Fruit fly (Drosophila melanogaster) whole organism, embryonic: Measurements from ENCODE around the gene Or69a.

Experiments used
- Asciz ChIP-seq: fragments of 200-800 bp; sonication (Bioruptor generic); optimal IDR thresholded peaks from 2 replicates; lab custom pipeline; 2017; ENCODE audit warnings: missing biosample characterization, mild to moderate bottlenecking, missing genetic modification characterization, missing genetic modification reagents
- B-H1 ChIP-seq: fragments of 200-800 bp; sonication (Bioruptor generic); IDR thresholded peaks from 3 replicates; pipeline ENCODE4 v1.3.6; 2022; ENCODE audit warnings: missing biosample characterization, missing genetic modification characterization
- BEAF-32 ChIP-seq: fragments of 200-800 bp; sonication (Bioruptor generic); optimal IDR thresholded peaks from 3 replicates; lab custom pipeline; 2017; ENCODE audit warnings: missing biosample characterization, missing genetic modification characterization, mild to moderate bottlenecking, moderate library complexity, missing genetic modification reagents
- CG11093 ChIP-seq: fragments of 200-800 bp; sonication (Bioruptor generic); IDR thresholded peaks from 3 replicates; pipeline ENCODE4 v1.3.6; 2022; ENCODE audit warnings: missing biosample characterization, missing genetic modification characterization
- CG14965 ChIP-seq: fragments of 200-800 bp; sonication (Bioruptor generic); optimal IDR thresholded peaks from 2 replicates; lab custom pipeline; 2016; ENCODE audit warnings: missing biosample characterization, missing genetic modification characterization, borderline replicate concordance
- CG15269 ChIP-seq: fragments of 200-800 bp; sonication (Bioruptor generic); optimal IDR thresholded peaks from 2 replicates; lab custom pipeline; 2018; ENCODE audit warnings: missing biosample characterization, mild to moderate bottlenecking, missing genetic modification characterization, moderate library complexity
- CG15601 ChIP-seq: fragments of 200-800 bp; sonication (Bioruptor generic); optimal IDR thresholded peaks from 3 replicates; lab custom pipeline; 2019; ENCODE audit warnings: missing biosample characterization, mild to moderate bottlenecking, missing genetic modification characterization, moderate library complexity
- CG15696 ChIP-seq: fragments of 200-800 bp; sonication (Bioruptor generic); optimal IDR thresholded peaks from 2 replicates; lab custom pipeline; 2019; ENCODE audit warnings: missing biosample characterization, mild to moderate bottlenecking, missing genetic modification characterization, moderate library complexity
- CG17612 ChIP-seq: fragments of 200-800 bp; sonication (Bioruptor generic); IDR thresholded peaks from 2 replicates; pipeline ENCODE4 v1.3.6; 2022; ENCODE audit warnings: missing biosample characterization, missing genetic modification characterization
- CG17912 ChIP-seq: fragments of 200-800 bp; sonication (Bioruptor generic); optimal IDR thresholded peaks from 2 replicates; lab custom pipeline; 2018; ENCODE audit warnings: missing biosample characterization, mild to moderate bottlenecking, missing genetic modification characterization
- CG2120 ChIP-seq: fragments of 200-800 bp; sonication (Bioruptor generic); optimal IDR thresholded peaks from 3 replicates; lab custom pipeline; 2016; ENCODE audit warnings: missing biosample characterization, missing genetic modification characterization
- CG30020 ChIP-seq: fragments of 200-800 bp; optimal IDR thresholded peaks from 2 replicates; lab custom pipeline; 2019; ENCODE audit warnings: missing biosample characterization, mild to moderate bottlenecking, missing genetic modification characterization, moderate library complexity
- CG34224 ChIP-seq: fragments of 200-800 bp; sonication (Bioruptor generic); IDR thresholded peaks from 3 replicates; pipeline ENCODE4 v1.3.6; 2022; ENCODE audit warnings: missing biosample characterization, missing genetic modification characterization; ENCODE audit not compliant: partially characterized antibody
- CG34376 ChIP-seq: fragments of 200-800 bp; sonication (Bioruptor generic); optimal IDR thresholded peaks from 2 replicates; lab custom pipeline; 2018; ENCODE audit warnings: missing biosample characterization, mild to moderate bottlenecking, missing genetic modification characterization
- CG4424 ChIP-seq: fragments of 200-800 bp; sonication (Bioruptor generic); optimal IDR thresholded peaks from 3 replicates; lab custom pipeline; 2016; ENCODE audit warnings: missing biosample characterization, missing genetic modification characterization
- CG4854 ChIP-seq: fragments of 200-800 bp; sonication (Bioruptor generic); optimal IDR thresholded peaks from 2 replicates; lab custom pipeline; 2016; ENCODE audit warnings: missing biosample characterization, missing genetic modification characterization, inconsistent platforms
- CG7987 ChIP-seq: fragments of 200-800 bp; sonication (Bioruptor generic); optimal IDR thresholded peaks from 2 replicates; lab custom pipeline; 2018; ENCODE audit warnings: missing biosample characterization, mild to moderate bottlenecking, missing genetic modification characterization, moderate library complexity
- CG9215 ChIP-seq: fragments of 200-800 bp; sonication (Bioruptor generic); IDR thresholded peaks from 2 replicates; pipeline ENCODE4 v1.3.6; 2022; ENCODE audit warnings: missing biosample characterization, missing genetic modification characterization
- CG9609 ChIP-seq: fragments of 200-800 bp; sonication (Bioruptor generic); optimal IDR thresholded peaks from 3 replicates; lab custom pipeline; 2016; ENCODE audit warnings: missing biosample characterization, missing genetic modification characterization
- Dp ChIP-seq: fragments of 200-800 bp; sonication (Bioruptor generic); optimal IDR thresholded peaks from 2 replicates; lab custom pipeline; 2018; ENCODE audit warnings: missing biosample characterization, mild to moderate bottlenecking, missing genetic modification characterization, moderate library complexity
- Fer1 ChIP-seq: fragments of 200-800 bp; sonication (Bioruptor generic); optimal IDR thresholded peaks from 2 replicates; lab custom pipeline; 2017; ENCODE audit warnings: missing biosample characterization, mild to moderate bottlenecking, missing genetic modification characterization
- HHEX ChIP-seq: fragments of 200-800 bp; sonication (Bioruptor generic); optimal IDR thresholded peaks from 3 replicates; lab custom pipeline; 2017; ENCODE audit warnings: missing biosample characterization, mild to moderate bottlenecking, missing genetic modification characterization, missing genetic modification reagents
- Lhr ChIP-seq: fragments of 200-800 bp; sonication (Bioruptor generic); optimal IDR thresholded peaks from 3 replicates; lab custom pipeline; 2017; ENCODE audit warnings: mild to moderate bottlenecking, missing biosample characterization, missing genetic modification reagents, missing genetic modification characterization
- Med ChIP-seq: fragments of 200-800 bp; sonication (Bioruptor generic); peaks from one replicate; lab custom pipeline; 2016; ENCODE audit warnings: missing biosample characterization, missing genetic modification characterization, mild to moderate bottlenecking, inconsistent platforms, moderate library complexity
- NK7.1 ChIP-seq: fragments of 200-800 bp; sonication (Bioruptor generic); optimal IDR thresholded peaks from 3 replicates; lab custom pipeline; 2016; ENCODE audit warnings: missing biosample characterization, missing genetic modification characterization
- Pdp1 ChIP-seq, 2 experiments: fragments of 200-800 bp; sonication (Bioruptor generic); optimal IDR thresholded peaks; 3 replicates each; lab custom pipeline; 2016; ENCODE audit warnings: missing biosample characterization in 2 of 2, missing genetic modification characterization in 2 of 2, mild to moderate bottlenecking in 1 of 2, moderate library complexity in 1 of 2
- Ravus ChIP-seq: fragments of 200-800 bp; sonication (Bioruptor generic); IDR thresholded peaks from 2 replicates; pipeline ENCODE4 v1.3.6; 2022; ENCODE audit warnings: missing biosample characterization, missing genetic modification characterization
- Trl ChIP-seq, 3 experiments: fragments of >200 bp in 2 of 3; fragments of 200-800 bp in 1 of 3; sonication (Bioruptor generic) in 1 of 3; optimal IDR thresholded peaks; 2 replicates in 1 of 3; 3 replicates in 2 of 3; lab custom pipeline; 2016 to 2017; ENCODE audit warnings: missing biosample characterization in 1 of 3, missing genetic modification characterization in 1 of 3
- al ChIP-seq: fragments of 200-800 bp; sonication (Bioruptor generic); IDR thresholded peaks from 2 replicates; pipeline ENCODE4 v1.3.6; 2022; ENCODE audit warnings: missing biosample characterization, missing genetic modification characterization
- aop ChIP-seq: fragments of 200-800 bp; sonication (Bioruptor generic); IDR thresholded peaks from 2 replicates; pipeline ENCODE4 v1.3.6; 2022; ENCODE audit warnings: missing biosample characterization, missing genetic modification characterization
- ara ChIP-seq: fragments of 200-800 bp; sonication (Bioruptor generic); IDR thresholded peaks from 2 replicates; pipeline ENCODE4 v1.3.6; 2022; ENCODE audit warnings: missing biosample characterization, missing genetic modification characterization
- ash1 ChIP-seq: fragments of 200-800 bp; sonication (Bioruptor generic); optimal IDR thresholded peaks from 2 replicates; lab custom pipeline; 2018; ENCODE audit warnings: missing biosample characterization, mild to moderate bottlenecking, missing genetic modification characterization
- ato ChIP-seq: fragments of 200-800 bp; sonication (Bioruptor generic); IDR thresholded peaks from 2 replicates; pipeline ENCODE4 v1.3.6; 2022; ENCODE audit warnings: missing biosample characterization, missing genetic modification characterization; ENCODE audit not compliant: partially characterized antibody
- bab2 ChIP-seq: fragments of 200-800 bp; sonication (Bioruptor generic); optimal IDR thresholded peaks from 2 replicates; lab custom pipeline; 2016; ENCODE audit warnings: missing biosample characterization, missing genetic modification characterization
- fd96Cb ChIP-seq: fragments of 200-800 bp; sonication (Bioruptor generic); optimal IDR thresholded peaks from 2 replicates; lab custom pipeline; 2018; ENCODE audit warnings: missing biosample characterization, mild to moderate bottlenecking, missing genetic modification characterization, moderate library complexity
- gfzf ChIP-seq: fragments of 200-800 bp; sonication (Bioruptor generic); optimal IDR thresholded peaks from 2 replicates; lab custom pipeline; 2016; ENCODE audit warnings: missing biosample characterization, mild to moderate bottlenecking, missing genetic modification characterization, moderate library complexity
- insv ChIP-seq, 2 experiments: fragments of 200-800 bp; sonication (Bioruptor generic); optimal IDR thresholded peaks; 3 replicates each; lab custom pipeline; 2016 to 2018; ENCODE audit warnings: missing biosample characterization in 2 of 2, missing genetic modification characterization in 2 of 2
- knrl ChIP-seq: fragments of 200-800 bp; sonication (Bioruptor generic); IDR thresholded peaks from 3 replicates; pipeline ENCODE4 v1.3.6; 2022; ENCODE audit warnings: missing biosample characterization, missing genetic modification characterization; ENCODE audit not compliant: partially characterized antibody
- p53 ChIP-seq: fragments of 200-800 bp; sonication (Bioruptor generic); optimal IDR thresholded peaks from 2 replicates; lab custom pipeline; 2016; ENCODE audit warnings: missing biosample characterization, missing genetic modification characterization
- prd ChIP-seq, 3 experiments: fragments of >200 bp in 2 of 3; fragments of 200-800 bp in 1 of 3; sonication (Bioruptor generic) in 1 of 3; optimal IDR thresholded peaks in 2 of 3; IDR thresholded peaks in 1 of 3; 2 replicates in 2 of 3; 3 replicates in 1 of 3; pipeline versions ENCODE4 v1.3.6 to Lab custom; 2017 to 2022; ENCODE audit warnings: missing biosample characterization in 1 of 3, missing genetic modification characterization in 1 of 3
- slou ChIP-seq: fragments of 200-800 bp; sonication (Bioruptor generic); optimal IDR thresholded peaks from 3 replicates; lab custom pipeline; 2016; ENCODE audit warnings: missing biosample characterization, missing genetic modification characterization
- sna ChIP-seq: fragments of 200-800 bp; sonication (Bioruptor generic); IDR thresholded peaks from 2 replicates; pipeline ENCODE4 v1.3.6; 2022; ENCODE audit warnings: missing biosample characterization, missing genetic modification characterization; ENCODE audit not compliant: partially characterized antibody
- sr ChIP-seq: fragments of 200-800 bp; sonication (Bioruptor generic); IDR thresholded peaks from 3 replicates; pipeline ENCODE4 v1.3.6; 2022; ENCODE audit warnings: missing biosample characterization, missing genetic modification characterization
- stc ChIP-seq: fragments of 200-800 bp; sonication (Bioruptor generic); IDR thresholded peaks from 2 replicates; pipeline ENCODE4 v1.3.6; 2022; ENCODE audit warnings: missing biosample characterization, missing genetic modification characterization
- tap ChIP-seq: fragments of 200-800 bp; optimal IDR thresholded peaks from 3 replicates; lab custom pipeline; 2019; ENCODE audit warnings: missing biosample characterization, mild to moderate bottlenecking, missing genetic modification characterization, moderate library complexity
- tin ChIP-seq: fragments of 200-800 bp; sonication (Bioruptor generic); optimal IDR thresholded peaks from 3 replicates; lab custom pipeline; 2016; ENCODE audit warnings: missing biosample characterization, missing genetic modification characterization
- tll ChIP-seq, 2 experiments: fragments of 200-800 bp in 1 of 2; fragments of >200 bp in 1 of 2; sonication (Bioruptor generic) in 1 of 2; optimal IDR thresholded peaks; 2 replicates each; lab custom pipeline; 2017 to 2019; ENCODE audit warnings: missing biosample characterization in 2 of 2, missing genetic modification characterization in 2 of 2, mild to moderate bottlenecking in 1 of 2, moderate library complexity in 1 of 2
- unpg ChIP-seq: fragments of 200-800 bp; sonication (Bioruptor generic); optimal IDR thresholded peaks from 3 replicates; lab custom pipeline; 2018; ENCODE audit warnings: missing biosample characterization, mild to moderate bottlenecking, missing genetic modification characterization, moderate library complexity
- wek ChIP-seq: fragments of 200-800 bp; sonication (Bioruptor generic); optimal IDR thresholded peaks from 3 replicates; lab custom pipeline; 2018; ENCODE audit warnings: missing biosample characterization, mild to moderate bottlenecking, missing genetic modification characterization, moderate library complexity

Or69a gene

DNA sequence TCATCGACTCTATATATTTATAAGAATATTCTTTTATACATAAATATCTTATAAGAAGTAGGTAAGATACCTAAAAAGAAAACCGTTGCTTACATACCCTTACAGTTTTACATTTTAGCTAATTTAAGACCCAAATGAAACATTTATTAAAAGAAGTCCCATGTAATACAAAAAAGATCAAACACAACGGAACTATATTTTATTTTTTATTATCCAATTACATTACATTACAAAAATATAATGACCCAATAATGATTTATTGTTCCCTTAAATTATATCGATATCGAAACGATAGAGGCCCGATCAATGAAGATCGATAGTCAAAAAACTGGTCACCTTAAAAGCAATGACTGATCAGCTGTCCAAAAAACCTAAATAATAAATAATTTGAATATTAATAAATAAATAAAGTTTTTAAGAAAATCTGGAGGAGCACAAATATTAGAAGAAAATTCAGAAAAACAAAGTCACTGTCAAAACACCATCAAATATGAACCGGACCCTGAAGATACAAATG, 40.5 kb upstream of the Or69a start (continued):
- no peak for TF ChIP-seq ash1 (GFP tag; lab: Kevin White, UChicago)
- no peak for TF ChIP-seq Ravus (GFP tag; lab: Robert Waterston, UW)
- TF ChIP-seq CG15601 (tag; lab: Kevin White, UChicago), result no peak
- TF ChIP-seq slou (GFP tag; lab: Kevin White, UChicago), result no peak
- no peak for TF ChIP-seq p53 (GFP tag; lab: Kevin White, UChicago)
- TF ChIP-seq Fer1 (GFP tag; lab: Kevin White, UChicago), result no peak
- TF ChIP-seq knrl (GFP tag; lab: Robert Waterston, UW), result peak; percentile 70; the same call in 2 of the 3 replicates
- no peak for TF ChIP-seq bab2 (GFP tag; lab: Kevin White, UChicago)
- TF ChIP-seq gfzf, result peak; percentile 4
- no peak for TF ChIP-seq tll (GFP tag; optimal IDR thresholded peaks at IDR 0.05; lab: Kevin White, UChicago)
- no peak for TF ChIP-seq CG4424 (GFP tag; lab: Kevin White, UChicago)
- TF ChIP-seq unpg (GFP tag; lab: Kevin White, UChicago), result no peak
- TF ChIP-seq Trl (optimal IDR thresholded peaks at IDR 0.05; lab: Kevin White, UChicago), result no peak
- no peak for TF ChIP-seq Trl (GFP tag; optimal IDR thresholded peaks at IDR 0.05; lab: Kevin White, UChicago)
- no peak for TF ChIP-seq al (GFP tag; lab: Robert Waterston, UW)
- no peak for TF ChIP-seq sr (GFP tag; lab: Robert Waterston, UW)
- no peak for TF ChIP-seq CG9609
- no peak for TF ChIP-seq Asciz (GFP tag; lab: Kevin White, UChicago)
- TF ChIP-seq CG9215 (GFP tag; lab: Robert Waterston, UW), result no peak
- no peak for TF ChIP-seq insv (GFP tag; optimal IDR thresholded peaks at IDR 0.05; lab: Kevin White, UChicago)
- TF ChIP-seq CG34224 (GFP tag; lab: Robert Waterston, UW), result peak; percentile 55; the same call in 2 of the 3 replicates
- no peak for TF ChIP-seq CG11093 (GFP tag; lab: Robert Waterston, UW)
- TF ChIP-seq prd (optimal IDR thresholded peaks at IDR 0.05; lab: Kevin White, UChicago), result no peak
- TF ChIP-seq prd (GFP tag; IDR thresholded peaks at IDR 0.05; lab: Robert Waterston, UW), result no peak
- TF ChIP-seq ato, result no peak; the same call in 1 of the 2 replicates
- no peak for TF ChIP-seq wek (GFP tag; lab: Kevin White, UChicago)
- TF ChIP-seq HHEX, result no peak
- no peak for TF ChIP-seq Med (GFP tag; lab: Kevin White, UChicago)
- TF ChIP-seq CG15696 (tag; lab: Kevin White, UChicago), result no peak
- TF ChIP-seq BEAF-32 (GFP tag; lab: Kevin White, UChicago), result peak; percentile 67
- no peak for TF ChIP-seq stc (GFP tag; lab: Robert Waterston, UW)
- peak; percentile 65 for TF ChIP-seq sna (GFP tag; lab: Robert Waterston, UW)
- TF ChIP-seq CG4854 (GFP tag; lab: Kevin White, UChicago), result no peak
- TF ChIP-seq tap, result no peak
- TF ChIP-seq CG17912 (GFP tag; lab: Kevin White, UChicago), result no peak
- TF ChIP-seq Lhr (GFP tag; lab: Kevin White, UChicago), result no peak
- no peak for TF ChIP-seq CG2120 (GFP tag; lab: Kevin White, UChicago)
- TF ChIP-seq Dp (GFP tag; lab: Kevin White, UChicago), result peak; percentile 20
- no peak for TF ChIP-seq NK7.1
- TF ChIP-seq tin, result no peak
- no peak for TF ChIP-seq aop
- TF ChIP-seq Pdp1 (GFP tag; optimal IDR thresholded peaks at IDR 0.05; lab: Kevin White, UChicago), result no peak
- no peak for TF ChIP-seq CG17612 (GFP tag; lab: Robert Waterston, UW)
- no peak for TF ChIP-seq CG7987
- TF ChIP-seq ara (GFP tag; lab: Robert Waterston, UW), result no peak
- TF ChIP-seq CG30020 (tag; lab: Kevin White, UChicago), result no peak
- TF ChIP-seq CG15269 (tag; lab: Kevin White, UChicago), result no peak
- no peak for TF ChIP-seq CG14965 (GFP tag; lab: Kevin White, UChicago)
- TF ChIP-seq fd96Cb (tag; lab: Kevin White, UChicago), result no peak
- no peak for TF ChIP-seq CG34376
- no peak for TF ChIP-seq B-H1 (GFP tag; lab: Robert Waterston, UW)
